Fruit fly (Drosophila melanogaster): Measurements from ENCODE around the gene tsg.

DNA sequence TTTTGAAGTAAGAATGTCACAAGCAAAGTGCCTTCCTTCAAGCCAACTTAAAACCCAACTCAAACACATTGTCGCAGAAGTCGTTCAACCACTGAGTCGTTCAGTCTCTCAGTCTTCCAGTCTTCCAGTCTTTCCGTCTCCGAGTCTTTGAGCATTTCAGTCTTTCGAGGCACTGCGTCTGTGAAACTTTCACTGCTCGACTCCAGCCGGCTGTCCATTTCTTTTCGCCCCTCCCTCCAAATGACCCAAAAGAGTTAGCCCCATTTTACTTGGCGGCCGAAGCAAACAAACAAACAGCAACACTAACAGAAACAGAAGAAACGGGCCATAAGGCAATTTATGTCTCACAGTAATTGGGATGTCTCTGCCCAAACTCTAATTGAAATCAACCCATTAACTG, 12.3 kb upstream of the tsg start:
- TF ChIP-seq CG11504 (tag; optimal IDR thresholded peaks at IDR 0.05) (no peak), cato (GFP tag; optimal IDR thresholded peaks at IDR 0.05; ENCODE audit: borderline replicate concordance) (no peak), CG11560 (tag; IDR thresholded peaks at IDR 0.05) (no peak), nau (GFP tag; optimal IDR thresholded peaks at IDR 0.05) (no peak), Pdp1 (GFP tag; optimal IDR thresholded peaks at IDR 0.05) (no peak), mirr (GFP tag; optimal IDR thresholded peaks at IDR 0.05) (no peak), her (GFP tag; optimal IDR thresholded peaks at IDR 0.05) (no peak), TFAM (GFP tag; optimal IDR thresholded peaks at IDR 0.05) (no peak), CG17361 (GFP tag; IDR thresholded peaks at IDR 0.05) (no peak), CTCF (GFP tag; optimal IDR thresholded peaks at IDR 0.05) (no peak), gcm (GFP tag; optimal IDR thresholded peaks at IDR 0.05) (no peak), fd102C (GFP tag; optimal IDR thresholded peaks at IDR 0.05) (no peak), Kr (GFP tag; optimal IDR thresholded peaks at IDR 0.05) (no peak)
